Worm (Caenorhabditis elegans): Measurements from ENCODE around the gene srx-135.

The srx-135 gene

DNA sequence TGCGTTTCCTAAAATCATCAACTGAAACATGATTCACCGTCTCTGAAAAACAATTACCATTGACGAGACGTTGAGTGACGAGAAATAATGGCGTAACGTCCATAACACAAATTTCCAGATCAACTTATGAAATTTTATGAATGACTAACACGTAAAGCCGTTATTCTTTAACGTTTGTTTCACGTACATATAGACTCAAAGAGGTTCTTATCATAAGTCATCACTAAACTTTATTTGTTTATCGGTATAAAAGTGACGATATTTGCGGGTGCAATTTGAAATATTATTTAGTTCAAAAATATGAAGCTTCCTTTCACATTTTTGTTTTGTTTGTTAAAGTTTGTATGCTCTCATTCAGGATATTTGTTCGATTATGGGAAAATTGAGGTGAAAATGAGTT, 40.2 kb downstream of the srx-135 start, which contains the start of gene oac-3:
oac-3 (plus strand) TSS at position 301 of the 400 bp plus-strand sequence.
- TF ChIP-seq ama-1 (optimal IDR thresholded peaks at IDR 0.05) (no peak), sea-1 (GFP tag; conservative IDR thresholded peaks at IDR 0.05) (no peak), ets-7 (tag; optimal IDR thresholded peaks at IDR 0.05) (no peak), hmg-4 (GFP tag; optimal IDR thresholded peaks at IDR 0.05) (no peak), hnd-1 (tag; optimal IDR thresholded peaks at IDR 0.05) (no peak), scrt-1 (GFP tag; IDR thresholded peaks at IDR 0.05) (no peak), flt-1 (GFP tag; IDR thresholded peaks at IDR 0.05) (no peak), tra-4 (tag; optimal IDR thresholded peaks at IDR 0.05) (no peak), ceh-36 (tag; optimal IDR thresholded peaks at IDR 0.05) (no peak), B0310.2 (tag; optimal IDR thresholded peaks at IDR 0.05) (no peak), tbx-11 (GFP tag; IDR thresholded peaks at IDR 0.05) (no peak), F13C5.2 (tag; optimal IDR thresholded peaks at IDR 0.05) (no peak), tbx-37 (GFP tag; conservative IDR thresholded peaks at IDR 0.05) (no peak)

DNA sequence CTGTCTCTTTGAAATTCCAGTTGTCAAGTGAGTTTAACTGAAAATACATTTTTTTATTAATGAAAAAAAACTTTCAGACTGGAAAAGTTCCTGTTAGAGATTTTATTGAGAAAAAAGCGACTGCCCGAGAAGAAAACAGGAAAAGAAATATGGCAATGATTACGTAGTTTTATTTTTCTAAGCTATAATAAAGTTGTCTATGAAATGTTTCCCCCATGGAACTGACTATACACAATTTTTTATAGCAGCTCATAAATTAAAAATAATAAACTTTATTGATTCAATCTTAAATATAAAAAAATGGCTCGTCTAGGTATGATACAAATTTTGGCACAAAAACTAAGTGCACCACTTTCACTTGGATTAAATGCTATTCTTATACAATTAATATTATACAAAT, 43.5 kb downstream of the srx-135 start, which contains the start of gene C06B3.1:
C06B3.1 (plus strand) TSS at position 301 of the 400 bp plus-strand sequence.
- TF ChIP-seq tra-4 (tag; optimal IDR thresholded peaks at IDR 0.05) (no peak), ceh-36 (tag; optimal IDR thresholded peaks at IDR 0.05) (no peak), hmbx-1 (tag; optimal IDR thresholded peaks at IDR 0.05) (no peak), tbx-37 (GFP tag; conservative IDR thresholded peaks at IDR 0.05) (no peak), tbx-11 (GFP tag; IDR thresholded peaks at IDR 0.05) (no peak), ets-7 (tag; optimal IDR thresholded peaks at IDR 0.05) (no peak), scrt-1 (GFP tag; IDR thresholded peaks at IDR 0.05) (no peak)

ce11 chrV:13904446-13904845, 45.4 kb downstream of the srx-135 start, which contains the start of gene stdh-3:
Gene stdh-3, plus strand, starts transcription at chrV:13904611.
- TF ChIP-seq scrt-1 (GFP tag; IDR thresholded peaks at IDR 0.05) (no peak), tbx-11 (GFP tag; IDR thresholded peaks at IDR 0.05) (no peak), ets-7 (tag; optimal IDR thresholded peaks at IDR 0.05) (no peak), aly-1 (tag; optimal IDR thresholded peaks at IDR 0.05) (no peak), hmg-4 (GFP tag; optimal IDR thresholded peaks at IDR 0.05) (no peak), tbx-37 (GFP tag; conservative IDR thresholded peaks at IDR 0.05) (no peak), ceh-36 (tag; optimal IDR thresholded peaks at IDR 0.05) (no peak), hmbx-1 (tag; optimal IDR thresholded peaks at IDR 0.05) (no peak), ceh-13 (GFP tag; optimal IDR thresholded peaks at IDR 0.05) (no peak), sea-1 (GFP tag; conservative IDR thresholded peaks at IDR 0.05) (no peak), flt-1 (GFP tag; IDR thresholded peaks at IDR 0.05) (no peak), ama-1 (optimal IDR thresholded peaks at IDR 0.05) (no peak), hnd-1 (tag; optimal IDR thresholded peaks at IDR 0.05) (no peak), tra-4 (tag; optimal IDR thresholded peaks at IDR 0.05) (no peak), pes-1 (GFP tag; IDR thresholded peaks at IDR 0.05) (no peak)

- no peak for TF ChIP-seq scrt-1 (GFP tag; IDR thresholded peaks at IDR 0.05)
- TF ChIP-seq tra-4 (tag; optimal IDR thresholded peaks at IDR 0.05) = no peak
- TF ChIP-seq B0310.2 (tag; optimal IDR thresholded peaks at IDR 0.05) = no peak
- TF ChIP-seq aly-1 (tag; optimal IDR thresholded peaks at IDR 0.05) = no peak
- no peak for TF ChIP-seq hmg-4 (GFP tag; optimal IDR thresholded peaks at IDR 0.05)
- TF ChIP-seq ceh-36 (tag; optimal IDR thresholded peaks at IDR 0.05) = no peak
- no peak for TF ChIP-seq ets-7 (tag; optimal IDR thresholded peaks at IDR 0.05)
- no peak for TF ChIP-seq flt-1 (GFP tag; IDR thresholded peaks at IDR 0.05)
- TF ChIP-seq tbx-37 (GFP tag; conservative IDR thresholded peaks at IDR 0.05) = no peak
- no peak for TF ChIP-seq hmbx-1 (tag; optimal IDR thresholded peaks at IDR 0.05)
- no peak for TF ChIP-seq pes-1 (GFP tag; IDR thresholded peaks at IDR 0.05)
- no peak for TF ChIP-seq sea-1 (GFP tag; conservative IDR thresholded peaks at IDR 0.05)
- TF ChIP-seq ama-1 (optimal IDR thresholded peaks at IDR 0.05) = no peak
Observed at ce11 chrV:13906166-13906565, 47.2 kb downstream of the srx-135 start, which contains the start of gene stdh-1. Gene stdh-1, plus strand, starts transcription at chrV:13906492.

ce11 chrV:13907557-13908104, 48.6 kb downstream of the srx-135 start:
- TF ChIP-seq ets-7 (tag; optimal IDR thresholded peaks at IDR 0.05) (no peak), hnd-1 (tag; optimal IDR thresholded peaks at IDR 0.05) (no peak), pes-1 (GFP tag; IDR thresholded peaks at IDR 0.05) (no peak), tbx-11 (GFP tag; IDR thresholded peaks at IDR 0.05) (no peak), F13C5.2 (tag; optimal IDR thresholded peaks at IDR 0.05) (no peak), ceh-13 (GFP tag; optimal IDR thresholded peaks at IDR 0.05) (no peak), scrt-1 (GFP tag; IDR thresholded peaks at IDR 0.05) (no peak)

- no peak for TF ChIP-seq hmbx-1 (tag; optimal IDR thresholded peaks at IDR 0.05)
- no peak for TF ChIP-seq hmg-4 (GFP tag; optimal IDR thresholded peaks at IDR 0.05)
- no peak for TF ChIP-seq B0310.2 (tag; optimal IDR thresholded peaks at IDR 0.05)
- TF ChIP-seq ets-7 (tag; optimal IDR thresholded peaks at IDR 0.05) = no peak
- TF ChIP-seq tbx-37 (GFP tag; conservative IDR thresholded peaks at IDR 0.05) = no peak
- no peak for TF ChIP-seq ama-1 (optimal IDR thresholded peaks at IDR 0.05)
- no peak for TF ChIP-seq pes-1 (GFP tag; IDR thresholded peaks at IDR 0.05)
- no peak for TF ChIP-seq hnd-1 (tag; optimal IDR thresholded peaks at IDR 0.05)
- no peak for TF ChIP-seq flt-1 (GFP tag; IDR thresholded peaks at IDR 0.05)
- TF ChIP-seq aly-1 (tag; optimal IDR thresholded peaks at IDR 0.05) = no peak
- no peak for TF ChIP-seq tbx-11 (GFP tag; IDR thresholded peaks at IDR 0.05)
- TF ChIP-seq scrt-1 (GFP tag; IDR thresholded peaks at IDR 0.05) = no peak
- no peak for TF ChIP-seq sea-1 (GFP tag; conservative IDR thresholded peaks at IDR 0.05)
- no peak for TF ChIP-seq ceh-13 (GFP tag; optimal IDR thresholded peaks at IDR 0.05)
- no peak for TF ChIP-seq F13C5.2 (tag; optimal IDR thresholded peaks at IDR 0.05)
- TF ChIP-seq ceh-36 (tag; optimal IDR thresholded peaks at IDR 0.05) = no peak
- no peak for TF ChIP-seq tra-4 (tag; optimal IDR thresholded peaks at IDR 0.05)
Observed at ce11 chrV:13908120-13908915, 49.3 kb downstream of the srx-135 start.

DNA sequence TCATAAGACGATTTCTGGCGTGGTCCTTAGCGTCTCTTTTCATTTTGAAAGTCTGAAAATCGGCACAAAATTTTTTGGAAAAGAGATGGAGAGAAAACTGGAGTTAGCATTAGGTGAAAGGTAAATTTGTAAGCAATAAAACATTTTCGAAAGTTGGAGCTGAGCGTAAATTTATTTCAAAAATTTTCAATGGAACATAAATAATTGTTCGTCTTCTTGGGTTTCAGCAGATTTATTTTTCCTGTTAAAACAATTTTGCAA, 49.8 kb downstream of the srx-135 start, which contains the start of gene C06B3.6:
C06B3.6 (minus strand) TSS at position 52 of the 261 bp plus-strand sequence.
- TF ChIP-seq tbx-11 (GFP tag; IDR thresholded peaks at IDR 0.05) (no peak), hnd-1 (tag; optimal IDR thresholded peaks at IDR 0.05) (no peak), flt-1 (GFP tag; IDR thresholded peaks at IDR 0.05) (no peak), ceh-36 (tag; optimal IDR thresholded peaks at IDR 0.05) (no peak), F13C5.2 (tag; optimal IDR thresholded peaks at IDR 0.05) (no peak), ets-7 (tag; optimal IDR thresholded peaks at IDR 0.05) (no peak), hmg-4 (GFP tag; optimal IDR thresholded peaks at IDR 0.05) (no peak), aly-1 (tag; optimal IDR thresholded peaks at IDR 0.05) (no peak), ama-1 (optimal IDR thresholded peaks at IDR 0.05) (no peak), tbx-37 (GFP tag; conservative IDR thresholded peaks at IDR 0.05) (no peak), sea-1 (GFP tag; conservative IDR thresholded peaks at IDR 0.05) (no peak), B0310.2 (tag; optimal IDR thresholded peaks at IDR 0.05) (no peak)

Measured in whole organism, early embryonic.